Comparison of ENCODE assay signal across 5 worm cellular contexts in the genomic region with DNA sequence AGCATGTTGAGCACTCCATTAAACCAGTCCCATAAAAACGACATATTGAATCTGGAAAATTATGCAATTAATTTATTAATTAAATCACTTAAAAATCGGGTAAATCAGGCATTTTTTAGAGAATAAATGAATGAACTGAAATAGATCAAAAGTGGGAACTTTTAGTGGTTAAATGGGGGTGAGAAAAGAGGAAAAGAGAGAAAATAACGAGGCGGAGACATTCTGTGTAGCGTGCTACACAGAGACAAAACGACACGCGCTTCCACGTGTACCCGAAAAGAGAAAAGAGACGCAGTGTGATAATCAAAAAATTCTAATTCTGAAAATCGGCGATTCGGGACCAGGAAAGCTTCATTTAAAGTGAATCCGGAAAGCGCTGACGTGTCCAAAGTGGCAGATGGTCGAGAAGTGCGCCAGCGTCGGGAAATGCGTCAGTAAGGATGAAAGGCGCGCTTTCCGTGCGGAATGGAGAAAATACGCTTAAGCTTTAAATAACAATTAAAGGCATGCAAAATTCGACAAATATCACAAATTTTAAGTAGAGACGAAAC.
TF ChIP-seq lines count a peak whose summit lies in the region.

A gene (minus strand): TSS at position 51 of the 551 bp plus-strand sequence.

TF ChIP-seq in whole organism, L1 larva, 84 proteins besides CTCF, POLR2A, EP300 and RAD21 (continues in another document):
- TF ChIP-seq lin-14 (GFP tag; optimal IDR thresholded peaks at IDR 0.05; lab: Kevin White, UChicago) (peak; percentile 88), ama-1 (optimal IDR thresholded peaks at IDR 0.05; lab: Kevin White, UChicago) (no peak), fkh-4 (tag; optimal IDR thresholded peaks at IDR 0.05; lab: Kevin White, UChicago; ENCODE audit: borderline replicate concordance) (no peak), efl-3 (GFP tag; optimal IDR thresholded peaks at IDR 0.05; lab: Kevin White, UChicago) (peak; percentile 18), lin-15B (tag; optimal IDR thresholded peaks at IDR 0.05; lab: Kevin White, UChicago) (peak; percentile 63), lin-13 (GFP tag; optimal IDR thresholded peaks at IDR 0.05; lab: Kevin White, UChicago) (peak; percentile 81), ceh-90 (tag; optimal IDR thresholded peaks at IDR 0.05; lab: Kevin White, UChicago) (no peak), ceh-82 (tag; optimal IDR thresholded peaks at IDR 0.05; lab: Kevin White, UChicago) (peak; percentile 73 to 80 (median 80)), ztf-4 (tag; optimal IDR thresholded peaks at IDR 0.05; lab: Kevin White, UChicago) (peak; percentile 53), sup-37 (GFP tag; optimal IDR thresholded peaks at IDR 0.05; lab: Kevin White, UChicago) (peak; percentile 69), Y116A8C.19 (tag; optimal IDR thresholded peaks at IDR 0.05; lab: Kevin White, UChicago; ENCODE audit: borderline replicate concordance) (no peak), nhr-90 (tag; optimal IDR thresholded peaks at IDR 0.05; lab: Kevin White, UChicago; ENCODE audit: poor library complexity) (peak; percentile 77), swsn-7 (tag; optimal IDR thresholded peaks at IDR 0.05; lab: Kevin White, UChicago) (peak; percentile 90), mab-9 (GFP tag; IDR thresholded peaks at IDR 0.05; lab: Robert Waterston, UW) (no peak; the same call in 1 of the 2 replicates), snpc-4 (tag; optimal IDR thresholded peaks at IDR 0.05; lab: Kevin White, UChicago) (peak; percentile 41), nhr-19 (GFP tag; conservative IDR thresholded peaks at IDR 0.05; lab: Robert Waterston, UW) (peak; percentile 83)

TF ChIP-seq in whole organism, L3 larva, 47 proteins besides CTCF, POLR2A, EP300 and RAD21 (continues in another document):
- TF ChIP-seq ceh-9 (tag; optimal IDR thresholded peaks at IDR 0.05; lab: Kevin White, UChicago) = no peak
- TF ChIP-seq ceh-28 (tag; optimal IDR thresholded peaks at IDR 0.05; lab: Kevin White, UChicago) = peak; percentile 55
- TF ChIP-seq lsy-12 (tag; optimal IDR thresholded peaks at IDR 0.05; lab: Kevin White, UChicago) = peak; percentile 83
- TF ChIP-seq tbx-2 (tag; optimal IDR thresholded peaks at IDR 0.05; lab: Kevin White, UChicago) = peak; percentile 77
- peak; percentile 31 for TF ChIP-seq fkh-10 (GFP tag; optimal IDR thresholded peaks at IDR 0.05; lab: Kevin White, UChicago)
- no peak for TF ChIP-seq daf-12 (tag; optimal IDR thresholded peaks at IDR 0.05; lab: Kevin White, UChicago)
- peak; percentile 56 for TF ChIP-seq jun-1 (tag; optimal IDR thresholded peaks at IDR 0.05; lab: Kevin White, UChicago)
- no peak for TF ChIP-seq nhr-76 (tag; optimal IDR thresholded peaks at IDR 0.05; lab: Kevin White, UChicago)
- peak; percentile 63 for TF ChIP-seq nhr-23 (tag; optimal IDR thresholded peaks at IDR 0.05; lab: Kevin White, UChicago)
- TF ChIP-seq nhr-77 (tag; optimal IDR thresholded peaks at IDR 0.05; lab: Kevin White, UChicago) = peak; percentile 16
- TF ChIP-seq egl-5 (tag; optimal IDR thresholded peaks at IDR 0.05; lab: Kevin White, UChicago) = peak; percentile 39
- no peak for TF ChIP-seq zag-1 (tag; optimal IDR thresholded peaks at IDR 0.05; lab: Kevin White, UChicago)
- TF ChIP-seq nhr-28 (tag; optimal IDR thresholded peaks at IDR 0.05; lab: Kevin White, UChicago) = no peak
- no peak for TF ChIP-seq mml-1 (tag; optimal IDR thresholded peaks at IDR 0.05; lab: Kevin White, UChicago)
- TF ChIP-seq pqm-1 (tag; optimal IDR thresholded peaks at IDR 0.05; lab: Kevin White, UChicago) = peak; percentile 57
- no peak for TF ChIP-seq ceh-16 (tag; optimal IDR thresholded peaks at IDR 0.05; lab: Kevin White, UChicago)
- peak; percentile 62 for TF ChIP-seq ceh-82 (tag; optimal IDR thresholded peaks at IDR 0.05; lab: Kevin White, UChicago)
- TF ChIP-seq nhr-11 (tag; optimal IDR thresholded peaks at IDR 0.05; lab: Kevin White, UChicago) = peak; percentile 64

TF ChIP-seq in whole organism, early embryonic, 17 proteins besides CTCF, POLR2A, EP300 and RAD21:
- peak; percentile 35; the same call in 1 of the 2 replicates for TF ChIP-seq flt-1 (GFP tag; IDR thresholded peaks at IDR 0.05; lab: Robert Waterston, UW)
- TF ChIP-seq hnd-1 (tag; optimal IDR thresholded peaks at IDR 0.05; lab: Kevin White, UChicago) = no peak
- no peak for TF ChIP-seq aly-1 (tag; optimal IDR thresholded peaks at IDR 0.05; lab: Kevin White, UChicago)
- no peak for TF ChIP-seq ets-7 (tag; optimal IDR thresholded peaks at IDR 0.05; lab: Kevin White, UChicago)
- no peak for TF ChIP-seq sea-1 (GFP tag; conservative IDR thresholded peaks at IDR 0.05; lab: Robert Waterston, UW)
- TF ChIP-seq F13C5.2 (tag; optimal IDR thresholded peaks at IDR 0.05; lab: Kevin White, UChicago) = peak; percentile 6
- TF ChIP-seq tra-4 (tag; optimal IDR thresholded peaks at IDR 0.05; lab: Kevin White, UChicago) = no peak
- TF ChIP-seq ceh-13 (GFP tag; optimal IDR thresholded peaks at IDR 0.05; lab: Kevin White, UChicago) = no peak
- TF ChIP-seq B0310.2 (tag; optimal IDR thresholded peaks at IDR 0.05; lab: Kevin White, UChicago) = no peak
- no peak for TF ChIP-seq ama-1 (optimal IDR thresholded peaks at IDR 0.05; lab: Kevin White, UChicago)
- 0 out of 2 replicates have a peak, but pooled peaks have one; percentile 15 for TF ChIP-seq tbx-37 (GFP tag; conservative IDR thresholded peaks at IDR 0.05; lab: Robert Waterston, UW)
- no peak for TF ChIP-seq pes-1 (GFP tag; IDR thresholded peaks at IDR 0.05; lab: Robert Waterston, UW)
- no peak for TF ChIP-seq hmbx-1 (tag; optimal IDR thresholded peaks at IDR 0.05; lab: Kevin White, UChicago)
- peak; percentile 46 for TF ChIP-seq hmg-4 (GFP tag; optimal IDR thresholded peaks at IDR 0.05; lab: Kevin White, UChicago)
- no peak for TF ChIP-seq scrt-1 (GFP tag; IDR thresholded peaks at IDR 0.05; lab: Robert Waterston, UW)
- TF ChIP-seq tbx-11 (GFP tag; IDR thresholded peaks at IDR 0.05; lab: Robert Waterston, UW) = no peak
- no peak for TF ChIP-seq ceh-36 (tag; optimal IDR thresholded peaks at IDR 0.05; lab: Kevin White, UChicago)

TF ChIP-seq in whole organism, midembryonic, 9 proteins besides CTCF, POLR2A, EP300 and RAD21:
- TF ChIP-seq tab-1 (GFP tag; IDR thresholded peaks at IDR 0.05; lab: Robert Waterston, UW) = no peak; the same call in 1 of the 2 replicates
- TF ChIP-seq ztf-29 (GFP tag; IDR thresholded peaks at IDR 0.05; lab: Robert Waterston, UW) = peak; percentile 75; the same call in 1 of the 2 replicates
- TF ChIP-seq ztf-23 (GFP tag; IDR thresholded peaks at IDR 0.05; lab: Robert Waterston, UW) = 0 out of 2 replicates have a peak, but pooled peaks have one; percentile 28
- no peak for TF ChIP-seq T22C8.4 (GFP tag; IDR thresholded peaks at IDR 0.05; lab: Robert Waterston, UW)
- no peak for TF ChIP-seq ref-1 (GFP tag; conservative IDR thresholded peaks at IDR 0.05; lab: Robert Waterston, UW)
- peak; percentile 3 for TF ChIP-seq med-1 (GFP tag; optimal IDR thresholded peaks at IDR 0.05; lab: Kevin White, UChicago; ENCODE audit: insufficient read depth)
- 0 out of 2 replicates have a peak, but pooled peaks have one; percentile 22 for TF ChIP-seq flt-1 (GFP tag; IDR thresholded peaks at IDR 0.05; lab: Robert Waterston, UW)
- no peak for TF ChIP-seq klf-2 (GFP tag; conservative IDR thresholded peaks at IDR 0.05; lab: Robert Waterston, UW)
- peak; percentile 12 for TF ChIP-seq cog-1 (tag; optimal IDR thresholded peaks at IDR 0.05; lab: Kevin White, UChicago)

TF ChIP-seq in whole organism, young adult, 124 proteins besides CTCF, POLR2A, EP300 and RAD21 (continues in another document):
- peak; percentile 84 for TF ChIP-seq zfh-2 (GFP tag; conservative IDR thresholded peaks at IDR 0.05; lab: Robert Waterston, UW)
- TF ChIP-seq attf-3 (GFP tag; conservative IDR thresholded peaks at IDR 0.05; lab: Robert Waterston, UW) = no peak
- TF ChIP-seq xnd-1 (tag; optimal IDR thresholded peaks at IDR 0.05; lab: Kevin White, UChicago) = peak; percentile 58
- TF ChIP-seq hsf-1 (GFP tag; IDR thresholded peaks at IDR 0.05; lab: Robert Waterston, UW) = peak; percentile 61; the same call in 1 of the 2 replicates
- TF ChIP-seq zim-3 (tag; optimal IDR thresholded peaks at IDR 0.05; lab: Kevin White, UChicago) = no peak
- TF ChIP-seq tbx-9 (tag; optimal IDR thresholded peaks at IDR 0.05; lab: Kevin White, UChicago; ENCODE audit: borderline replicate concordance) = no peak
- TF ChIP-seq ceh-100 (GFP tag; IDR thresholded peaks at IDR 0.05; lab: Robert Waterston, UW) = peak; percentile 56; the same call in 1 of the 2 replicates
- TF ChIP-seq let-526 (GFP tag; IDR thresholded peaks at IDR 0.05; lab: Robert Waterston, UW) = 0 out of 2 replicates have a peak, but pooled peaks have one; percentile 7
- peak; percentile 55; the same call in 1 of the 2 replicates for TF ChIP-seq egl-44 (GFP tag; IDR thresholded peaks at IDR 0.05; lab: Robert Waterston, UW)
- peak; percentile 74 for TF ChIP-seq B0336.3 (GFP tag; IDR thresholded peaks at IDR 0.05; lab: Robert Waterston, UW)
- peak; percentile 86 for TF ChIP-seq lin-40 (tag; optimal IDR thresholded peaks at IDR 0.05; lab: Kevin White, UChicago)
- TF ChIP-seq lsy-27 (tag; optimal IDR thresholded peaks at IDR 0.05; lab: Kevin White, UChicago; ENCODE audit: borderline replicate concordance, insufficient read depth) = no peak
- peak; percentile 67 for TF ChIP-seq hmg-20 (GFP tag; IDR thresholded peaks at IDR 0.05; lab: Robert Waterston, UW)
- peak; percentile 2 for TF ChIP-seq snpc-3.4 (tag; optimal IDR thresholded peaks at IDR 0.05; lab: Kevin White, UChicago)
- peak; percentile 64; the same call in 1 of the 2 replicates for TF ChIP-seq lir-1 (GFP tag; conservative IDR thresholded peaks at IDR 0.05; lab: Robert Waterston, UW)
- no peak for TF ChIP-seq aptf-3 (GFP tag; IDR thresholded peaks at IDR 0.05; lab: Robert Waterston, UW)
- TF ChIP-seq pbrm-1 (GFP tag; IDR thresholded peaks at IDR 0.05; lab: Robert Waterston, UW) = peak; percentile 79
- no peak for TF ChIP-seq pha-4 (tag; optimal IDR thresholded peaks at IDR 0.05; lab: Kevin White, UChicago)
- peak; percentile 98 for TF ChIP-seq let-607 (tag; optimal IDR thresholded peaks at IDR 0.05; lab: Kevin White, UChicago)
- peak; percentile 24 for TF ChIP-seq madf-10 (tag; optimal IDR thresholded peaks at IDR 0.05; lab: Kevin White, UChicago)
- peak; percentile 61 for TF ChIP-seq lsl-1 (GFP tag; optimal IDR thresholded peaks at IDR 0.05; lab: Kevin White, UChicago)
- no peak for TF ChIP-seq cebp-1 (GFP tag; IDR thresholded peaks at IDR 0.05; lab: Robert Waterston, UW)
- TF ChIP-seq cebp-1 (tag; optimal IDR thresholded peaks at IDR 0.05; lab: Kevin White, UChicago) = peak; percentile 71
- TF ChIP-seq tlf-1 (GFP tag; optimal IDR thresholded peaks at IDR 0.05; lab: Kevin White, UChicago) = peak; percentile 81
- TF ChIP-seq nhr-120 (GFP tag; IDR thresholded peaks at IDR 0.05; lab: Robert Waterston, UW) = no peak
- TF ChIP-seq dox-1 (GFP tag; IDR thresholded peaks at IDR 0.05; lab: Robert Waterston, UW) = peak; percentile 85
- TF ChIP-seq ztf-3 (GFP tag; optimal IDR thresholded peaks at IDR 0.05; lab: Kevin White, UChicago) = no peak
- peak; percentile 53 for TF ChIP-seq rcor-1 (GFP tag; IDR thresholded peaks at IDR 0.05; lab: Robert Waterston, UW)
- peak; percentile 82 for TF ChIP-seq K11D2.4 (GFP tag; IDR thresholded peaks at IDR 0.05; lab: Robert Waterston, UW)
